Worm (Caenorhabditis elegans) whole organism, L4 larva: ENCODE data around the gene sumv-2.
"Not testable (repeated sequence)": the region's sequence is repeated elsewhere in the genome, so short reads cannot be mapped to it uniquely, and the experiment has no call there.

Experiments
- F26F4.8 ChIP-seq: fragments of 200-800 bp; sonication (Bioruptor generic); conservative IDR thresholded peaks from 2 replicates; pipeline ENCODE4 v1.3.6; 2022; ENCODE audit warnings: missing genetic modification characterization, missing compliant biosample characterization
- F44E2.7 ChIP-seq: fragments of 200-800 bp; sonication (Bioruptor generic); IDR thresholded peaks from 2 replicates; pipeline ENCODE4 v2.1.2; 2022; ENCODE audit warnings: missing genetic modification characterization, missing compliant biosample characterization
- Y75B8A.6 ChIP-seq: fragments of 200-800 bp; sonication (Bioruptor generic); IDR thresholded peaks from 2 replicates; pipeline ENCODE4 v1.3.6; 2022; ENCODE audit warnings: missing genetic modification reagents, missing genetic modification characterization, missing compliant biosample characterization
- ZK546.5 ChIP-seq, 2 experiments: sonication (generic microtip); optimal IDR thresholded peaks; 2 replicates each; lab custom pipeline; 2017; ENCODE audit warnings: missing biosample characterization in 2 of 2, missing genetic modification characterization in 2 of 2
- arid-1 ChIP-seq: fragments of 200-800 bp; sonication (Bioruptor generic); conservative IDR thresholded peaks from 2 replicates; pipeline ENCODE4 v1.3.6; 2022; ENCODE audit warnings: missing genetic modification reagents, missing genetic modification characterization, missing compliant biosample characterization
- ceh-28 ChIP-seq: fragments of 150-350 bp; optimal IDR thresholded peaks from 2 replicates; lab custom pipeline; 2014; ENCODE audit warnings: missing biosample characterization, missing genetic modification reagents, missing genetic modification characterization
- ceh-44 ChIP-seq: fragments of 200-800 bp; sonication (Bioruptor generic); IDR thresholded peaks from 2 replicates; pipeline ENCODE4 v1.3.6; 2022; ENCODE audit warnings: missing genetic modification reagents, missing genetic modification characterization, missing compliant biosample characterization
- ces-1 ChIP-seq: fragments of 150-350 bp; sonication (generic microtip); optimal IDR thresholded peaks from 4 replicates; lab custom pipeline; 2014; ENCODE audit warnings: missing biosample characterization, missing genetic modification reagents, missing genetic modification characterization
- ctbp-1 ChIP-seq: fragments of 200-800 bp; sonication (Bioruptor generic); IDR thresholded peaks from 2 replicates; pipeline ENCODE4 v1.3.6; 2022; ENCODE audit warnings: missing genetic modification reagents, missing genetic modification characterization, missing compliant biosample characterization
- daf-12 ChIP-seq: fragments of 150-350 bp; optimal IDR thresholded peaks from 2 replicates; lab custom pipeline; 2014; ENCODE audit warnings: missing biosample characterization, missing genetic modification reagents, missing genetic modification characterization
- daf-16 ChIP-seq, 3 experiments: sonication (generic microtip); optimal IDR thresholded peaks; 2 replicates each; lab custom pipeline; 2016 to 2017; ENCODE audit warnings: missing genetic modification characterization in 3 of 3, missing genetic modification reagents in 3 of 3, mild to moderate bottlenecking in 2 of 3, missing compliant biosample characterization in 2 of 3, missing biosample characterization in 1 of 3, moderate library complexity in 1 of 3
- daf-8 ChIP-seq: fragments of 200-800 bp; sonication (Bioruptor generic); IDR thresholded peaks from 2 replicates; pipeline ENCODE4 v1.3.6; 2022; ENCODE audit warnings: missing genetic modification characterization, missing compliant biosample characterization
- dmd-6 ChIP-seq: fragments of 200-800 bp; sonication (Bioruptor generic); IDR thresholded peaks from 2 replicates; pipeline ENCODE4 v1.3.6; 2022; ENCODE audit warnings: missing genetic modification reagents, missing genetic modification characterization, missing compliant biosample characterization
- dmd-8 ChIP-seq: fragments of 200-800 bp; sonication (Bioruptor generic); IDR thresholded peaks from 2 replicates; pipeline ENCODE4 v1.3.6; 2022; ENCODE audit warnings: missing genetic modification characterization, missing compliant biosample characterization
- dve-1 ChIP-seq: sonication (generic microtip); optimal IDR thresholded peaks from 2 replicates; lab custom pipeline; 2017; ENCODE audit warnings: antibody characterized with exemption, mild to moderate bottlenecking, missing genetic modification characterization, missing compliant biosample characterization; ENCODE audit not compliant: insufficient read depth
- egl-43 ChIP-seq: fragments of 200-800 bp; sonication (Bioruptor generic); IDR thresholded peaks from 2 replicates; pipeline ENCODE4 v1.3.6; 2022; ENCODE audit warnings: missing genetic modification reagents, missing genetic modification characterization, missing compliant biosample characterization
- fos-1 ChIP-seq: fragments of 150-350 bp; optimal IDR thresholded peaks from 2 replicates; lab custom pipeline; 2014; ENCODE audit warnings: missing biosample characterization, missing genetic modification characterization
- hlh-11 ChIP-seq: fragments of 200-800 bp; sonication (Bioruptor generic); optimal IDR thresholded peaks from 2 replicates; lab custom pipeline; 2018; ENCODE audit warnings: mild to moderate bottlenecking, missing genetic modification characterization, missing compliant biosample characterization
- hlh-30 ChIP-seq: sonication (generic microtip); optimal IDR thresholded peaks from 2 replicates; lab custom pipeline; 2017; ENCODE audit warnings: antibody characterized with exemption, mild to moderate bottlenecking, missing genetic modification characterization, missing compliant biosample characterization; ENCODE audit not compliant: insufficient read depth
- lim-7 ChIP-seq: fragments of 200-800 bp; sonication (Bioruptor generic); IDR thresholded peaks from 2 replicates; pipeline ENCODE4 v1.3.6; 2022; ENCODE audit warnings: missing genetic modification characterization, missing compliant biosample characterization
- lin-1 ChIP-seq: fragments of 200-800 bp; sonication (Bioruptor generic); IDR thresholded peaks from 2 replicates; pipeline ENCODE4 v1.3.6; 2022; ENCODE audit warnings: missing genetic modification reagents, missing genetic modification characterization, missing compliant biosample characterization
- lin-15B ChIP-seq: fragments of 150-350 bp; sonication (generic microtip); optimal IDR thresholded peaks from 3 replicates; lab custom pipeline; 2014; ENCODE audit warnings: missing biosample characterization, missing genetic modification characterization
- lin-38 ChIP-seq: fragments of 200-800 bp; sonication (Bioruptor generic); IDR thresholded peaks from 2 replicates; pipeline ENCODE4 v1.3.6; 2022; ENCODE audit warnings: missing genetic modification reagents, missing genetic modification characterization, missing compliant biosample characterization
- lin-39 ChIP-seq: fragments of 150-350 bp; optimal IDR thresholded peaks from 2 replicates; lab custom pipeline; 2014; ENCODE audit warnings: missing biosample characterization, missing genetic modification reagents, missing genetic modification characterization
- madf-5 ChIP-seq, 2 experiments: fragments of 200-800 bp; sonication (Bioruptor generic); IDR thresholded peaks; 2 replicates each; pipeline ENCODE4 v1.3.6; 2022; ENCODE audit warnings: missing compliant biosample characterization in 2 of 2, missing genetic modification characterization in 2 of 2
- mdl-1 ChIP-seq, 2 experiments: fragments of 150-350 bp in 1 of 2; sonication (generic microtip) in 1 of 2; optimal IDR thresholded peaks; 2 replicates each; lab custom pipeline; 2014 to 2017; ENCODE audit warnings: missing biosample characterization in 2 of 2, missing genetic modification characterization in 2 of 2
- mep-1 ChIP-seq: fragments of 150-350 bp; sonication (generic microtip); optimal IDR thresholded peaks from 3 replicates; lab custom pipeline; 2014; ENCODE audit warnings: missing biosample characterization, missing genetic modification characterization
- nhr-28 ChIP-seq: fragments of 150-350 bp; optimal IDR thresholded peaks from 2 replicates; lab custom pipeline; 2014; ENCODE audit warnings: missing biosample characterization, missing genetic modification characterization
- nhr-41 ChIP-seq: fragments of 200-800 bp; sonication (Bioruptor generic); IDR thresholded peaks from 2 replicates; pipeline ENCODE4 v1.3.6; 2022; ENCODE audit warnings: missing genetic modification reagents, missing genetic modification characterization, missing compliant biosample characterization
- nhr-42 ChIP-seq: fragments of 200-800 bp; sonication (Bioruptor generic); IDR thresholded peaks from 2 replicates; pipeline ENCODE4 v1.3.6; 2022; ENCODE audit warnings: missing genetic modification characterization, missing compliant biosample characterization
- nhr-6 ChIP-seq: fragments of 150-350 bp; optimal IDR thresholded peaks from 2 replicates; lab custom pipeline; 2014; ENCODE audit warnings: missing biosample characterization, missing genetic modification characterization
- nhr-76 ChIP-seq: fragments of 150-350 bp; optimal IDR thresholded peaks from 2 replicates; lab custom pipeline; 2014; ENCODE audit warnings: missing biosample characterization, missing genetic modification characterization
- nhr-77 ChIP-seq: fragments of 150-350 bp; optimal IDR thresholded peaks from 2 replicates; lab custom pipeline; 2014; ENCODE audit warnings: missing biosample characterization, missing genetic modification characterization
- pha-4 ChIP-seq, 2 experiments: fragments of 150-350 bp in 1 of 2; fragments of 200-800 bp in 1 of 2; sonication (Bioruptor generic) in 1 of 2; IDR thresholded peaks in 1 of 2; optimal IDR thresholded peaks in 1 of 2; 2 replicates each; pipeline versions ENCODE4 v1.3.6 to Lab custom; 2014 to 2022; ENCODE audit warnings: missing genetic modification characterization in 2 of 2, missing genetic modification reagents in 2 of 2, missing biosample characterization in 1 of 2, missing compliant biosample characterization in 1 of 2
- php-3 ChIP-seq: fragments of 200-800 bp; sonication (Bioruptor generic); IDR thresholded peaks from 2 replicates; pipeline ENCODE4 v1.3.6; 2022; ENCODE audit warnings: missing genetic modification reagents, missing genetic modification characterization, missing compliant biosample characterization
- pqm-1 ChIP-seq: sonication (generic microtip); optimal IDR thresholded peaks from 2 replicates; lab custom pipeline; 2017; ENCODE audit warnings: missing biosample characterization, missing genetic modification characterization
- saeg-2 ChIP-seq: fragments of 200-800 bp; sonication (Bioruptor generic); IDR thresholded peaks from 2 replicates; pipeline ENCODE4 v1.3.6; 2022; ENCODE audit warnings: missing genetic modification reagents, missing genetic modification characterization, missing compliant biosample characterization
- sdz-12 ChIP-seq: fragments of 200-800 bp; sonication (Bioruptor generic); optimal IDR thresholded peaks from 2 replicates; lab custom pipeline; 2018; ENCODE audit warnings: mild to moderate bottlenecking, missing genetic modification characterization, missing compliant biosample characterization
- set-16 ChIP-seq: fragments of 200-800 bp; sonication (Bioruptor generic); IDR thresholded peaks from 2 replicates; pipeline ENCODE4 v1.3.6; 2022; ENCODE audit warnings: missing genetic modification reagents, missing genetic modification characterization, missing compliant biosample characterization
- snpc-1.2 ChIP-seq: fragments of 200-800 bp; sonication (Bioruptor generic); IDR thresholded peaks from 2 replicates; pipeline ENCODE4 v1.3.6; 2022; ENCODE audit warnings: missing genetic modification reagents, missing genetic modification characterization, missing compliant biosample characterization
- snpc-4 ChIP-seq: fragments of 150-350 bp; optimal IDR thresholded peaks from 2 replicates; lab custom pipeline; 2014; ENCODE audit warnings: missing biosample characterization, missing genetic modification characterization
- tra-1 ChIP-seq: fragments of 200-800 bp; sonication (Bioruptor generic); IDR thresholded peaks from 2 replicates; pipeline ENCODE4 v1.3.6; 2022; ENCODE audit warnings: missing genetic modification reagents, missing genetic modification characterization, missing compliant biosample characterization
- vab-7 ChIP-seq: fragments of 200-800 bp; sonication (Bioruptor generic); IDR thresholded peaks from 2 replicates; pipeline ENCODE4 v1.3.6; 2022; ENCODE audit warnings: missing genetic modification reagents, missing genetic modification characterization, missing compliant biosample characterization
- zfp-3 ChIP-seq: fragments of 200-800 bp; sonication (Bioruptor generic); conservative IDR thresholded peaks from 2 replicates; pipeline ENCODE4 v1.3.6; 2022; ENCODE audit warnings: missing genetic modification reagents, missing genetic modification characterization, missing compliant biosample characterization
- zip-11 ChIP-seq: fragments of 200-800 bp; sonication (Bioruptor generic); IDR thresholded peaks from 2 replicates; pipeline ENCODE4 v1.3.6; 2022; ENCODE audit warnings: missing genetic modification characterization, missing compliant biosample characterization
- ztf-11 ChIP-seq: fragments of 150-350 bp; optimal IDR thresholded peaks from 2 replicates; lab custom pipeline; 2014; ENCODE audit warnings: missing biosample characterization, missing genetic modification characterization

Gene sumv-2

ce11 chrV:4628517-4628930 is 11.2 kb downstream of the sumv-2 start, which contains the start of gene pmt-2 (continued):
- no peak for TF ChIP-seq ZK546.5 (tag; optimal IDR thresholded peaks at IDR 0.05; lab: Kevin White, UChicago)
- TF ChIP-seq daf-12 (tag; lab: Kevin White, UChicago): no peak
- TF ChIP-seq ztf-11 (tag; lab: Kevin White, UChicago): no peak
- TF ChIP-seq F26F4.8 (GFP tag; lab: Robert Waterston, UW): no peak
- no peak for TF ChIP-seq lin-39 (tag; lab: Kevin White, UChicago)
- peak; percentile 50 for TF ChIP-seq dmd-6 (GFP tag; lab: Robert Waterston, UW)
- TF ChIP-seq hlh-30 (tag; lab: Kevin White, UChicago): peak; percentile 0
- no peak for TF ChIP-seq nhr-42 (GFP tag; lab: Robert Waterston, UW)
- TF ChIP-seq zip-11 (GFP tag; lab: Robert Waterston, UW): no peak
- TF ChIP-seq tra-1 (GFP tag; lab: Robert Waterston, UW): no peak
- no peak for TF ChIP-seq arid-1
- no peak for TF ChIP-seq lin-15B
- TF ChIP-seq ces-1 (GFP tag; lab: Kevin White, UChicago): no peak
- TF ChIP-seq sdz-12 (GFP tag; lab: Kevin White, UChicago): no peak
- TF ChIP-seq ceh-28 (tag; lab: Kevin White, UChicago): no peak
- TF ChIP-seq madf-5 (GFP tag; IDR thresholded peaks at IDR 0.05; lab: Robert Waterston, UW): no peak
- peak; percentile 50 for TF ChIP-seq mep-1
- TF ChIP-seq dmd-8 (GFP tag; lab: Robert Waterston, UW): no peak
- no peak for TF ChIP-seq ceh-44 (GFP tag; lab: Robert Waterston, UW)
- no peak for TF ChIP-seq nhr-76 (tag; lab: Kevin White, UChicago)
- no peak for TF ChIP-seq nhr-6
- no peak for TF ChIP-seq snpc-4

ce11 chrV:4630267-4630666 is 12.9 kb downstream of the sumv-2 start:
- TF ChIP-seq lin-1 (0 out of 2 replicates have a peak, but pooled peaks have one; percentile 19), fos-1 (tag; lab: Kevin White, UChicago) (no peak), php-3 (peak; percentile 53; the same call in 1 of the 2 replicates), nhr-77 (tag; lab: Kevin White, UChicago) (peak; percentile 74), hlh-11 (tag; lab: Kevin White, UChicago) (peak; percentile 50), mdl-1 (tag; optimal IDR thresholded peaks at IDR 0.05; lab: Kevin White, UChicago) (no peak), dmd-6 (GFP tag; lab: Robert Waterston, UW) (peak; percentile 26; the same call in 1 of the 2 replicates), nhr-28 (peak; percentile 88), pqm-1 (tag; lab: Kevin White, UChicago) (peak; percentile 66), daf-16 (GFP tag; optimal IDR thresholded peaks at IDR 0.05; lab: Kevin White, UChicago) (no peak), daf-16 (tag; optimal IDR thresholded peaks at IDR 0.05; lab: Kevin White, UChicago) (peak; percentile 74), sdz-12 (GFP tag; lab: Kevin White, UChicago) (no peak), snpc-1.2 (GFP tag; lab: Robert Waterston, UW) (no peak), dve-1 (tag; lab: Kevin White, UChicago) (peak; percentile 73), nhr-41 (GFP tag; lab: Robert Waterston, UW) (no peak)

ce11 chrV:4632808-4633207 is 15.4 kb downstream of the sumv-2 start:
- peak; percentile 58 for TF ChIP-seq set-16 (GFP tag; lab: Robert Waterston, UW)
- peak; percentile 82 for TF ChIP-seq snpc-1.2 (GFP tag; lab: Robert Waterston, UW)
- TF ChIP-seq php-3: peak; percentile 50; the same call in 1 of the 2 replicates
- TF ChIP-seq dmd-8 (GFP tag; lab: Robert Waterston, UW): peak; percentile 96
- TF ChIP-seq lin-38 (GFP tag; lab: Robert Waterston, UW): peak; percentile 77
- TF ChIP-seq saeg-2 (GFP tag; lab: Robert Waterston, UW): peak; percentile 55; the same call in 1 of the 2 replicates
- TF ChIP-seq vab-7 (GFP tag; lab: Robert Waterston, UW): peak; percentile 79
- TF ChIP-seq lim-7 (GFP tag; lab: Robert Waterston, UW): peak; percentile 80
- TF ChIP-seq F44E2.7 (GFP tag; lab: Robert Waterston, UW): peak; percentile 87; the same call in 1 of the 2 replicates
- peak; percentile 78 for TF ChIP-seq ceh-44 (GFP tag; lab: Robert Waterston, UW)
- 0 out of 2 replicates have a peak, but pooled peaks have one; percentile 21 for TF ChIP-seq zfp-3 (GFP tag; lab: Robert Waterston, UW)
- peak; percentile 95 for TF ChIP-seq egl-43 (GFP tag; lab: Robert Waterston, UW)
- TF ChIP-seq daf-8: 0 out of 2 replicates have a peak, but pooled peaks have one; percentile 29
- peak; percentile 64; the same call in 1 of the 2 replicates for TF ChIP-seq nhr-41 (GFP tag; lab: Robert Waterston, UW)
- TF ChIP-seq tra-1 (GFP tag; lab: Robert Waterston, UW): 0 out of 2 replicates have a peak, but pooled peaks have one; percentile 51
- 0 out of 2 replicates have a peak, but pooled peaks have one; percentile 32 for TF ChIP-seq Y75B8A.6 (GFP tag; lab: Robert Waterston, UW)
- TF ChIP-seq pha-4 (GFP tag; IDR thresholded peaks at IDR 0.05; lab: Robert Waterston, UW): peak; percentile 79
- TF ChIP-seq pha-4 (tag; optimal IDR thresholded peaks at IDR 0.05; lab: Kevin White, UChicago): not testable (repeated sequence)
- TF ChIP-seq ctbp-1 (GFP tag; lab: Robert Waterston, UW): 0 out of 2 replicates have a peak, but pooled peaks have one; percentile 42
